Fruit fly (Drosophila melanogaster) ovary, adult (tissue): ENCODE measurements around the gene Pus10.

Experiments used
- CG17801 ChIP-seq: fragments of 200-800 bp; optimal IDR thresholded peaks from 2 replicates; lab custom pipeline; 2019; ENCODE audit warnings: missing biosample characterization, mild to moderate bottlenecking, missing genetic modification characterization, moderate library complexity; ENCODE audit not compliant: partially characterized antibody

Gene Pus10

dm6 chr2L:155215-155712 lies at the start of gene Pus10:
TSS of gene Pus10 (minus strand) at chr2L:155305.
- no peak for TF ChIP-seq CG17801 (GFP tag; lab: Kevin White, UChicago)

dm6 chr2L:204557-204956 lies 49.5 kb upstream of the Pus10 start:
- TF ChIP-seq CG17801 (GFP tag; lab: Kevin White, UChicago), result no peak

- TF ChIP-seq CG17801 (GFP tag; lab: Kevin White, UChicago), result peak; percentile 45
Measured at dm6 chr2L:203529-204127, 48.5 kb upstream of the Pus10 start, which contains the start of gene mRpL10. TSS of gene mRpL10 (plus strand) at chr2L:203779.

dm6 chr2L:195668-196067 lies 40.6 kb upstream of the Pus10 start:
- TF ChIP-seq CG17801 (GFP tag; lab: Kevin White, UChicago), result no peak

- no peak for TF ChIP-seq CG17801 (GFP tag; lab: Kevin White, UChicago)
Measured at dm6 chr2L:182360-183144, 27.4 kb upstream of the Pus10 start.

- no peak for TF ChIP-seq CG17801 (GFP tag; lab: Kevin White, UChicago)
Measured at dm6 chr2L:181020-181419, 25.9 kb upstream of the Pus10 start.

- no peak for TF ChIP-seq CG17801 (GFP tag; lab: Kevin White, UChicago)
Measured at dm6 chr2L:179119-179518, 24.0 kb upstream of the Pus10 start.

dm6 chr2L:175727-176126 lies 20.6 kb upstream of the Pus10 start:
- TF ChIP-seq CG17801 (GFP tag; lab: Kevin White, UChicago), result no peak

- TF ChIP-seq CG17801 (GFP tag; lab: Kevin White, UChicago), result no peak
Measured at dm6 chr2L:171499-172250, 16.6 kb upstream of the Pus10 start.

dm6 chr2L:170383-170782 lies 15.3 kb upstream of the Pus10 start:
- no peak for TF ChIP-seq CG17801 (GFP tag; lab: Kevin White, UChicago)

- no peak for TF ChIP-seq CG17801 (GFP tag; lab: Kevin White, UChicago)
Measured at dm6 chr2L:168270-168901, 13.3 kb upstream of the Pus10 start.

dm6 chr2L:166115-167069 lies 11.3 kb upstream of the Pus10 start:
- peak; percentile 97 for TF ChIP-seq CG17801 (GFP tag; lab: Kevin White, UChicago)

- peak; percentile 1 for TF ChIP-seq CG17801 (GFP tag; lab: Kevin White, UChicago)
Measured at dm6 chr2L:165253-165890, 10.3 kb upstream of the Pus10 start.
